Worm (Caenorhabditis elegans): ENCODE results near the gene F32A5.8.
A peak's percentile ranks its signal among the peaks of the same experiment; 100 is the strongest.

ce11 chrII:7228646-7229200 is 27.2 kb upstream of the F32A5.8 start, which contains the start of gene F32A5.4:
- TF ChIP-seq pha-4 (tag; optimal IDR thresholded peaks at IDR 0.05) (peak; percentile 20), ama-1 (optimal IDR thresholded peaks at IDR 0.05) (peak; percentile 56), zag-1 (tag; optimal IDR thresholded peaks at IDR 0.05) (no peak), ztf-11 (tag; optimal IDR thresholded peaks at IDR 0.05) (no peak), nhr-25 (tag; optimal IDR thresholded peaks at IDR 0.05) (no peak), ceh-16 (tag; optimal IDR thresholded peaks at IDR 0.05) (no peak), jun-1 (tag; optimal IDR thresholded peaks at IDR 0.05) (no peak), skn-1 (tag; optimal IDR thresholded peaks at IDR 0.05) (no peak), ztf-4 (tag; optimal IDR thresholded peaks at IDR 0.05) (no peak), lin-39 (tag; optimal IDR thresholded peaks at IDR 0.05) (no peak)
